Worm (Caenorhabditis elegans) whole organism, L2 larva: ENCODE measurements around the gene srw-14.

Source experiments
- ama-1 ChIP-seq: fragments of 150-350 bp; optimal IDR thresholded peaks from 2 replicates; lab custom pipeline; 2018; ENCODE audit warnings: inconsistent platforms
- ceh-82 ChIP-seq: fragments of 150-350 bp; optimal IDR thresholded peaks from 2 replicates; lab custom pipeline; 2014; ENCODE audit warnings: missing biosample characterization, missing genetic modification characterization
- lsy-2 ChIP-seq, 2 experiments: fragments of 150-350 bp in 1 of 2; sonication (generic microtip) in 1 of 2; optimal IDR thresholded peaks; 2 replicates each; lab custom pipeline; 2014 to 2017; ENCODE audit warnings: missing biosample characterization in 2 of 2, missing genetic modification characterization in 2 of 2
- zag-1 ChIP-seq: fragments of 150-350 bp; optimal IDR thresholded peaks from 2 replicates; lab custom pipeline; 2014; ENCODE audit warnings: missing biosample characterization, missing genetic modification characterization
- ztf-11 ChIP-seq: sonication (generic microtip); optimal IDR thresholded peaks from 2 replicates; lab custom pipeline; 2017; ENCODE audit warnings: missing biosample characterization, missing genetic modification characterization

DNA sequence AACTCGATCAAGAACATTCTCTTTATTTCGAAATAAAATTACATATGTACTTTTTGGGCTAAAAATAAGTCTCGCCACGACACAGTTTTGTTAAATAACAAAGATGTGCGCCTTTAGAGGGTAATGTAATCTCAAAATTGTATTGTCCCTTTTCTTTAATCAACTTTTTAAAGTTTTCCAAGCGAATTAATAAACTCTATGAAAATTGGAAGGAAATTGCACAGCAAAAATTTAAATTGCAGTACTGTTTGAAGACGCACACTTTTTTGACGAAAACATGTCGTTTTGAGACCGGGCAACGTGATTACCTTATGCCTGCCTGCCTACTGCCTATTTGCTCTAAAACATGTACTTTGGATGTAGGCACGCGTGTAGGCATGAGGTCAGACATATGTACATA, 33.8 kb upstream of the srw-14 start:
- no peak for TF ChIP-seq zag-1
- no peak for TF ChIP-seq ztf-11 (tag; lab: Kevin White, UChicago)
- TF ChIP-seq lsy-2 (tag; optimal IDR thresholded peaks at IDR 0.05; lab: Kevin White, UChicago), result no peak
- TF ChIP-seq ama-1 (lab: Kevin White, UChicago), result no peak
- no peak for TF ChIP-seq ceh-82 (tag; lab: Kevin White, UChicago)
